Worm (Caenorhabditis elegans): ENCODE results near the gene acr-14.

DNA sequence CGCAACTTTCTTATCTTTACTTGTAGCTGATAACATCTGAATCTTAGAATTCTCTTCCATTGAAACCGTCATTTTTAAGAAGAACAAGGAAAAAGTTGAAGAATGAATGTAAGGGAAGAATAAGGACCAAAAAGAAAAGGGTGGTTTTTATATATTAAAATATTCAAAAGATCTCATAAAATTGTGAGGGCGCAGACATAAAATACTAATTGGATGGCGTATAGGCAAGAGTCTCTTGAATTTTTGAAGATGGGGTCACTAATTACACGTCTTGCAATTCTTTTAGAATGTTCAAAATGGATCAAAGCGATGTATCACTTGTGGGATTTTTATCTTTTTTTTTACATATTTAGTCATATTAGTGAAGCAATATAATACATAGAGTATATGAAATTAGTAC is 35.7 kb upstream of the acr-14 start, which contains the start of gene twk-3:
- TF ChIP-seq sptf-1 (tag; optimal IDR thresholded peaks at IDR 0.05), result no peak
- TF ChIP-seq fkh-10 (GFP tag; optimal IDR thresholded peaks at IDR 0.05), result no peak
- no peak for TF ChIP-seq nhr-11 (tag; optimal IDR thresholded peaks at IDR 0.05)
- TF ChIP-seq elt-3 (tag; optimal IDR thresholded peaks at IDR 0.05), result no peak
- TF ChIP-seq lin-13 (GFP tag; optimal IDR thresholded peaks at IDR 0.05), result no peak
- no peak for TF ChIP-seq unc-86 (tag; optimal IDR thresholded peaks at IDR 0.05)
- TF ChIP-seq unc-30 (tag; optimal IDR thresholded peaks at IDR 0.05), result no peak
- no peak for TF ChIP-seq nhr-71 (tag; optimal IDR thresholded peaks at IDR 0.05)
- TF ChIP-seq snpc-4 (tag; optimal IDR thresholded peaks at IDR 0.05), result no peak
